Fruit fly (Drosophila melanogaster): Measurements from ENCODE around the gene CG34281.

Gene CG34281

dm6 chr3R:17612587-17612986 lies at the start of gene CG34281:
Gene CG34281, plus strand, starts transcription at chr3R:17612887.
- no peak for TF ChIP-seq CG17806 (tag; optimal IDR thresholded peaks at IDR 0.05)
- TF ChIP-seq Pif1B (GFP tag; optimal IDR thresholded peaks at IDR 0.05), result no peak
- TF ChIP-seq CG32121 (GFP tag; IDR thresholded peaks at IDR 0.05), result no peak
- no peak for TF ChIP-seq CG9948 (tag; optimal IDR thresholded peaks at IDR 0.05)
- no peak for TF ChIP-seq CG8301 (tag; optimal IDR thresholded peaks at IDR 0.05)

dm6 chr3R:17564837-17565236 lies 47.9 kb upstream of the CG34281 start:
- TF ChIP-seq rn (GFP tag; IDR thresholded peaks at IDR 0.05), result no peak

dm6 chr3R:17566619-17567489 lies 45.8 kb upstream of the CG34281 start:
- TF ChIP-seq CG32121 (GFP tag; IDR thresholded peaks at IDR 0.05), result no peak
- no peak for TF ChIP-seq Ets98B (GFP tag; IDR thresholded peaks at IDR 0.05)
- no peak for TF ChIP-seq CG13204 (GFP tag; optimal IDR thresholded peaks at IDR 0.05)
- no peak for TF ChIP-seq Snoo (tag; optimal IDR thresholded peaks at IDR 0.05)
- TF ChIP-seq CG34367 (tag; optimal IDR thresholded peaks at IDR 0.05), result no peak
- TF ChIP-seq fd96Ca (GFP tag; IDR thresholded peaks at IDR 0.05), result no peak
- TF ChIP-seq CG10348 (GFP tag; IDR thresholded peaks at IDR 0.05), result no peak
- no peak for TF ChIP-seq CG9948 (tag; optimal IDR thresholded peaks at IDR 0.05)

dm6 chr3R:17583658-17584460 lies 28.8 kb upstream of the CG34281 start:
- TF ChIP-seq Ets98B (GFP tag; IDR thresholded peaks at IDR 0.05) (no peak), CG8159 (tag; optimal IDR thresholded peaks at IDR 0.05) (peak; percentile 26)

- TF ChIP-seq D1 (tag; optimal IDR thresholded peaks at IDR 0.05) (no peak), CG4496 (GFP tag; IDR thresholded peaks at IDR 0.05) (no peak), CG17806 (tag; optimal IDR thresholded peaks at IDR 0.05) (no peak), Snoo (tag; optimal IDR thresholded peaks at IDR 0.05) (no peak), CG8159 (tag; optimal IDR thresholded peaks at IDR 0.05) (no peak), CG13204 (GFP tag; optimal IDR thresholded peaks at IDR 0.05) (no peak), gl (tag; optimal IDR thresholded peaks at IDR 0.05) (no peak), CG12605 (GFP tag; IDR thresholded peaks at IDR 0.05) (no peak), rn (GFP tag; IDR thresholded peaks at IDR 0.05) (no peak), Pif1B (GFP tag; optimal IDR thresholded peaks at IDR 0.05) (no peak), CG10348 (GFP tag; IDR thresholded peaks at IDR 0.05) (no peak), Ets98B (GFP tag; IDR thresholded peaks at IDR 0.05) (no peak), CG8301 (tag; optimal IDR thresholded peaks at IDR 0.05) (no peak), CG9948 (tag; optimal IDR thresholded peaks at IDR 0.05) (no peak), fd96Ca (GFP tag; IDR thresholded peaks at IDR 0.05) (no peak), CG14655 (GFP tag; optimal IDR thresholded peaks at IDR 0.05) (no peak), CG15710 (tag; optimal IDR thresholded peaks at IDR 0.05) (no peak), CG34367 (tag; optimal IDR thresholded peaks at IDR 0.05) (no peak), CG32121 (GFP tag; IDR thresholded peaks at IDR 0.05) (no peak)
These were observed 23.9 kb upstream of the CG34281 start for dm6 chr3R:17588805-17589204.

- TF ChIP-seq CG4496 (GFP tag; IDR thresholded peaks at IDR 0.05) (no peak), CG8159 (tag; optimal IDR thresholded peaks at IDR 0.05) (no peak), EcR (GFP tag; optimal IDR thresholded peaks at IDR 0.05) (no peak), Pif1A (GFP tag; optimal IDR thresholded peaks at IDR 0.05) (no peak), CG32121 (GFP tag; IDR thresholded peaks at IDR 0.05) (no peak), Pif1B (GFP tag; optimal IDR thresholded peaks at IDR 0.05) (no peak), D1 (tag; optimal IDR thresholded peaks at IDR 0.05) (no peak), CG13204 (GFP tag; optimal IDR thresholded peaks at IDR 0.05) (no peak), CG12605 (GFP tag; IDR thresholded peaks at IDR 0.05) (no peak), CG34367 (tag; optimal IDR thresholded peaks at IDR 0.05) (no peak), Ets98B (GFP tag; IDR thresholded peaks at IDR 0.05) (no peak), CG14655 (GFP tag; optimal IDR thresholded peaks at IDR 0.05) (no peak), CG9948 (tag; optimal IDR thresholded peaks at IDR 0.05) (no peak)
These were observed 20.9 kb upstream of the CG34281 start for dm6 chr3R:17591831-17592230.

- no peak for TF ChIP-seq CG4496 (GFP tag; IDR thresholded peaks at IDR 0.05)
- no peak for TF ChIP-seq EcR (GFP tag; optimal IDR thresholded peaks at IDR 0.05)
These were observed 19.2 kb upstream of the CG34281 start for dm6 chr3R:17593470-17593869.
